Worm (Caenorhabditis elegans) whole organism, L4 larva: ENCODE data around the gene uda-1.

Experiments
- F26F4.8 ChIP-seq: fragments of 200-800 bp; sonication (Bioruptor generic); conservative IDR thresholded peaks from 2 replicates; pipeline ENCODE4 v1.3.6; 2022; ENCODE audit warnings: missing genetic modification characterization, missing compliant biosample characterization
- R02D3.7 ChIP-seq: fragments of 150-350 bp; sonication (generic microtip); optimal IDR thresholded peaks from 3 replicates; lab custom pipeline; 2014; ENCODE audit warnings: missing biosample characterization, missing genetic modification characterization
- Y105C5A.15 ChIP-seq: fragments of 200-800 bp; sonication (Bioruptor generic); IDR thresholded peaks from 2 replicates; pipeline ENCODE4 v1.3.6; 2022; ENCODE audit warnings: missing genetic modification characterization, missing compliant biosample characterization
- Y48G9A.11 ChIP-seq: fragments of 200-800 bp; sonication (Bioruptor generic); IDR thresholded peaks from 2 replicates; pipeline ENCODE4 v1.3.6; 2022; ENCODE audit warnings: missing genetic modification reagents, missing genetic modification characterization, missing compliant biosample characterization
- ZK546.5 ChIP-seq, 2 experiments: sonication (generic microtip); optimal IDR thresholded peaks; 2 replicates each; lab custom pipeline; 2017; ENCODE audit warnings: missing biosample characterization in 2 of 2, missing genetic modification characterization in 2 of 2
- aha-1 ChIP-seq: fragments of 150-350 bp; peaks from one replicate; lab custom pipeline; 2014; ENCODE audit warnings: missing biosample characterization, missing genetic modification characterization
- aly-2 ChIP-seq: sonication (generic microtip); optimal IDR thresholded peaks from 2 replicates; lab custom pipeline; 2018; ENCODE audit warnings: missing biosample characterization, missing genetic modification characterization
- attf-4 ChIP-seq: sonication (generic microtip); optimal IDR thresholded peaks from 3 replicates; lab custom pipeline; 2017; ENCODE audit warnings: missing biosample characterization, missing genetic modification characterization
- ceh-20 ChIP-seq: fragments of 200-800 bp; sonication (Bioruptor generic); IDR thresholded peaks from 2 replicates; pipeline ENCODE4 v1.3.6; 2022; ENCODE audit warnings: missing genetic modification reagents, missing genetic modification characterization, missing compliant biosample characterization
- ceh-28 ChIP-seq: fragments of 150-350 bp; optimal IDR thresholded peaks from 2 replicates; lab custom pipeline; 2014; ENCODE audit warnings: missing biosample characterization, missing genetic modification reagents, missing genetic modification characterization
- ceh-32 ChIP-seq: sonication (generic microtip); optimal IDR thresholded peaks from 2 replicates; lab custom pipeline; 2016; ENCODE audit warnings: mild to moderate bottlenecking, missing genetic modification characterization, missing compliant biosample characterization; ENCODE audit not compliant: poor library complexity
- daf-16 ChIP-seq, 3 experiments: sonication (generic microtip); optimal IDR thresholded peaks; 2 replicates each; lab custom pipeline; 2016 to 2017; ENCODE audit warnings: missing genetic modification characterization in 3 of 3, missing genetic modification reagents in 3 of 3, mild to moderate bottlenecking in 2 of 3, missing compliant biosample characterization in 2 of 3, missing biosample characterization in 1 of 3, moderate library complexity in 1 of 3
- daf-8 ChIP-seq: fragments of 200-800 bp; sonication (Bioruptor generic); IDR thresholded peaks from 2 replicates; pipeline ENCODE4 v1.3.6; 2022; ENCODE audit warnings: missing genetic modification characterization, missing compliant biosample characterization
- dmd-9 ChIP-seq: fragments of 200-800 bp; sonication (Bioruptor generic); IDR thresholded peaks from 2 replicates; pipeline ENCODE4 v1.3.6; 2022; ENCODE audit warnings: missing genetic modification reagents, missing genetic modification characterization, missing compliant biosample characterization
- dpl-1 ChIP-seq: fragments of 150-350 bp; optimal IDR thresholded peaks from 2 replicates; lab custom pipeline; 2014; ENCODE audit warnings: missing biosample characterization, missing genetic modification reagents, missing genetic modification characterization
- duxl-1 ChIP-seq: sonication (generic microtip); optimal IDR thresholded peaks from 2 replicates; lab custom pipeline; 2016; ENCODE audit warnings: mild to moderate bottlenecking, missing genetic modification characterization, moderate library complexity, missing compliant biosample characterization; ENCODE audit not compliant: poor library complexity
- dve-1 ChIP-seq: sonication (generic microtip); optimal IDR thresholded peaks from 2 replicates; lab custom pipeline; 2017; ENCODE audit warnings: antibody characterized with exemption, mild to moderate bottlenecking, missing genetic modification characterization, missing compliant biosample characterization; ENCODE audit not compliant: insufficient read depth
- fkh-10 ChIP-seq: fragments of 150-350 bp; optimal IDR thresholded peaks from 2 replicates; lab custom pipeline; 2014; ENCODE audit warnings: missing biosample characterization, missing genetic modification reagents, missing genetic modification characterization
- fos-1 ChIP-seq: fragments of 150-350 bp; optimal IDR thresholded peaks from 2 replicates; lab custom pipeline; 2014; ENCODE audit warnings: missing biosample characterization, missing genetic modification characterization
- hlh-30 ChIP-seq: sonication (generic microtip); optimal IDR thresholded peaks from 2 replicates; lab custom pipeline; 2017; ENCODE audit warnings: antibody characterized with exemption, mild to moderate bottlenecking, missing genetic modification characterization, missing compliant biosample characterization; ENCODE audit not compliant: insufficient read depth
- hmg-1.1 ChIP-seq: fragments of 200-800 bp; sonication (Bioruptor generic); IDR thresholded peaks from 2 replicates; pipeline ENCODE4 v1.3.6; 2022; ENCODE audit warnings: missing genetic modification reagents, missing genetic modification characterization, missing compliant biosample characterization
- lim-7 ChIP-seq: fragments of 200-800 bp; sonication (Bioruptor generic); IDR thresholded peaks from 2 replicates; pipeline ENCODE4 v1.3.6; 2022; ENCODE audit warnings: missing genetic modification characterization, missing compliant biosample characterization
- lin-1 ChIP-seq: fragments of 200-800 bp; sonication (Bioruptor generic); IDR thresholded peaks from 2 replicates; pipeline ENCODE4 v1.3.6; 2022; ENCODE audit warnings: missing genetic modification reagents, missing genetic modification characterization, missing compliant biosample characterization
- lin-13 ChIP-seq: fragments of 150-350 bp; optimal IDR thresholded peaks from 2 replicates; lab custom pipeline; 2014; ENCODE audit warnings: missing biosample characterization, missing genetic modification reagents, missing genetic modification characterization
- lin-15B ChIP-seq: fragments of 150-350 bp; sonication (generic microtip); optimal IDR thresholded peaks from 3 replicates; lab custom pipeline; 2014; ENCODE audit warnings: missing biosample characterization, missing genetic modification characterization
- lin-29 ChIP-seq: fragments of 200-800 bp; sonication (Bioruptor generic); IDR thresholded peaks from 2 replicates; pipeline ENCODE4 v1.3.6; 2022; ENCODE audit warnings: missing genetic modification reagents, missing genetic modification characterization, missing compliant biosample characterization
- lir-3 ChIP-seq: sonication (generic microtip); optimal IDR thresholded peaks from 2 replicates; lab custom pipeline; 2016; ENCODE audit warnings: mild to moderate bottlenecking, missing genetic modification characterization, missing compliant biosample characterization
- lsy-2 ChIP-seq, 2 experiments: fragments of 150-350 bp in 1 of 2; sonication (generic microtip) in 1 of 2; optimal IDR thresholded peaks; 2 replicates each; lab custom pipeline; 2014 to 2017; ENCODE audit warnings: missing biosample characterization in 2 of 2, missing genetic modification characterization in 2 of 2
- madf-5 ChIP-seq, 2 experiments: fragments of 200-800 bp; sonication (Bioruptor generic); IDR thresholded peaks; 2 replicates each; pipeline ENCODE4 v1.3.6; 2022; ENCODE audit warnings: missing compliant biosample characterization in 2 of 2, missing genetic modification characterization in 2 of 2
- mdl-1 ChIP-seq, 2 experiments: fragments of 150-350 bp in 1 of 2; sonication (generic microtip) in 1 of 2; optimal IDR thresholded peaks; 2 replicates each; lab custom pipeline; 2014 to 2017; ENCODE audit warnings: missing biosample characterization in 2 of 2, missing genetic modification characterization in 2 of 2
- mdt-29 ChIP-seq: fragments of 200-800 bp; sonication (Bioruptor generic); IDR thresholded peaks from 2 replicates; pipeline ENCODE4 v1.3.6; 2022; ENCODE audit warnings: missing genetic modification reagents, missing genetic modification characterization, missing compliant biosample characterization
- mes-2 ChIP-seq: sonication (generic microtip); optimal IDR thresholded peaks from 2 replicates; lab custom pipeline; 2016; ENCODE audit warnings: missing genotype, mild to moderate bottlenecking, missing genetic modification characterization, missing compliant biosample characterization; ENCODE audit not compliant: poor library complexity, severe bottlenecking
- mxl-3 ChIP-seq: fragments of 200-800 bp; sonication (Bioruptor generic); optimal IDR thresholded peaks from 2 replicates; lab custom pipeline; 2018; ENCODE audit warnings: mild to moderate bottlenecking, missing genetic modification characterization, missing compliant biosample characterization
- nhr-237 ChIP-seq: sonication (generic microtip); optimal IDR thresholded peaks from 2 replicates; lab custom pipeline; 2017; ENCODE audit warnings: missing biosample characterization, missing genetic modification characterization
- nhr-42 ChIP-seq: fragments of 200-800 bp; sonication (Bioruptor generic); IDR thresholded peaks from 2 replicates; pipeline ENCODE4 v1.3.6; 2022; ENCODE audit warnings: missing genetic modification characterization, missing compliant biosample characterization
- nhr-48 ChIP-seq: sonication (generic microtip); optimal IDR thresholded peaks from 2 replicates; lab custom pipeline; 2016; ENCODE audit warnings: mild to moderate bottlenecking, missing genetic modification characterization, missing compliant biosample characterization
- nhr-6 ChIP-seq: fragments of 150-350 bp; optimal IDR thresholded peaks from 2 replicates; lab custom pipeline; 2014; ENCODE audit warnings: missing biosample characterization, missing genetic modification characterization
- pqm-1 ChIP-seq: sonication (generic microtip); optimal IDR thresholded peaks from 2 replicates; lab custom pipeline; 2017; ENCODE audit warnings: missing biosample characterization, missing genetic modification characterization
- rbr-2 ChIP-seq: sonication (generic microtip); optimal IDR thresholded peaks from 2 replicates; lab custom pipeline; 2016; ENCODE audit warnings: missing genotype, missing genetic modification characterization, missing compliant biosample characterization
- saeg-2 ChIP-seq: fragments of 200-800 bp; sonication (Bioruptor generic); IDR thresholded peaks from 2 replicates; pipeline ENCODE4 v1.3.6; 2022; ENCODE audit warnings: missing genetic modification reagents, missing genetic modification characterization, missing compliant biosample characterization
- sdz-12 ChIP-seq: fragments of 200-800 bp; sonication (Bioruptor generic); optimal IDR thresholded peaks from 2 replicates; lab custom pipeline; 2018; ENCODE audit warnings: mild to moderate bottlenecking, missing genetic modification characterization, missing compliant biosample characterization
- set-16 ChIP-seq: fragments of 200-800 bp; sonication (Bioruptor generic); IDR thresholded peaks from 2 replicates; pipeline ENCODE4 v1.3.6; 2022; ENCODE audit warnings: missing genetic modification reagents, missing genetic modification characterization, missing compliant biosample characterization
- skn-1 ChIP-seq: fragments of 150-350 bp; optimal IDR thresholded peaks from 2 replicates; lab custom pipeline; 2014; ENCODE audit warnings: missing biosample characterization, missing genetic modification characterization
- snpc-1.2 ChIP-seq: fragments of 200-800 bp; sonication (Bioruptor generic); IDR thresholded peaks from 2 replicates; pipeline ENCODE4 v1.3.6; 2022; ENCODE audit warnings: missing genetic modification reagents, missing genetic modification characterization, missing compliant biosample characterization
- spr-1 ChIP-seq: sonication (generic microtip); optimal IDR thresholded peaks from 2 replicates; lab custom pipeline; 2016; ENCODE audit warnings: mild to moderate bottlenecking, missing genetic modification characterization, missing compliant biosample characterization
- spr-3 ChIP-seq: fragments of 200-800 bp; sonication (Bioruptor generic); optimal IDR thresholded peaks from 2 replicates; lab custom pipeline; 2018; ENCODE audit warnings: mild to moderate bottlenecking, missing genetic modification characterization, missing compliant biosample characterization
- tag-97 ChIP-seq: fragments of 200-800 bp; sonication (Bioruptor generic); IDR thresholded peaks from 2 replicates; pipeline ENCODE4 v1.3.6; 2022; ENCODE audit warnings: missing genetic modification characterization, missing compliant biosample characterization
- vab-7 ChIP-seq: fragments of 200-800 bp; sonication (Bioruptor generic); IDR thresholded peaks from 2 replicates; pipeline ENCODE4 v1.3.6; 2022; ENCODE audit warnings: missing genetic modification reagents, missing genetic modification characterization, missing compliant biosample characterization
- zag-1 ChIP-seq: fragments of 150-350 bp; optimal IDR thresholded peaks from 2 replicates; lab custom pipeline; 2014; ENCODE audit warnings: missing biosample characterization, missing genetic modification characterization
- zfp-2 ChIP-seq: sonication (generic microtip); optimal IDR thresholded peaks from 2 replicates; lab custom pipeline; 2016; ENCODE audit warnings: mild to moderate bottlenecking, missing genetic modification characterization, missing compliant biosample characterization
- zfp-3 ChIP-seq: fragments of 200-800 bp; sonication (Bioruptor generic); conservative IDR thresholded peaks from 2 replicates; pipeline ENCODE4 v1.3.6; 2022; ENCODE audit warnings: missing genetic modification reagents, missing genetic modification characterization, missing compliant biosample characterization
- zip-2 ChIP-seq: fragments of 150-350 bp; optimal IDR thresholded peaks from 2 replicates; lab custom pipeline; 2014; ENCODE audit warnings: missing biosample characterization, missing genetic modification characterization

The uda-1 gene

DNA sequence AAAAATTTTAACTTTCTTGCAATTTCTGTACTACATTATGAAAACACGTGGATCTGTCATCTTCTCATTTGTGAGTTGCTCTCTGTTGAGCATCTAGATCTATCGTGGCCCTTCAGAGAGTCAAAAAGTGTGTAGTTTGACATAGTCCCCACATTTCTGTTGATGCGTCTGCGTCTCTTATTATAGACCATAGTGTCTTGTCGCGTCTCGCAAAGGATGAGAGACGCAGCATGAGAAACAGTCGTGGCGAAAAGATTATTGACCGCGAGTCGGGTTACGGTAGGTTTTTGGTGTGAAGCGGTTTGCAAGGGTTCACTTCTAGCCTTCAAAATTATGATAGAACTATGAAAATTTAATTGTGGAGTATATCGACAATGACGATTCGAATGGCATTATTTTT is 37.7 kb downstream of the uda-1 start (continued):
- TF ChIP-seq nhr-48 (peak; percentile 15), dmd-9 (GFP tag; lab: Robert Waterston, UW) (no peak), zfp-3 (GFP tag; lab: Robert Waterston, UW) (0 out of 2 replicates have a peak, but pooled peaks have one; percentile 48), aly-2 (tag; lab: Kevin White, UChicago) (no peak), mdt-29 (GFP tag; lab: Robert Waterston, UW) (no peak), rbr-2 (peak; percentile 51), hlh-30 (tag; lab: Kevin White, UChicago) (peak; percentile 76), lim-7 (no peak), ZK546.5 (tag; optimal IDR thresholded peaks at IDR 0.05; lab: Kevin White, UChicago) (no peak), F26F4.8 (GFP tag; lab: Robert Waterston, UW) (no peak), mxl-3 (GFP tag; lab: Kevin White, UChicago) (peak; percentile 57), dve-1 (peak; percentile 75), Y48G9A.11 (GFP tag; lab: Robert Waterston, UW) (no peak), mes-2 (tag; lab: Kevin White, UChicago) (peak; percentile 79), fos-1 (tag; lab: Kevin White, UChicago) (no peak), fkh-10 (GFP tag; lab: Kevin White, UChicago) (no peak), zip-2 (tag; lab: Kevin White, UChicago) (no peak), ceh-32 (tag; lab: Kevin White, UChicago) (no peak), attf-4 (tag; lab: Kevin White, UChicago) (no peak), lin-1 (GFP tag; lab: Robert Waterston, UW) (no peak), zag-1 (tag; lab: Kevin White, UChicago) (no peak), lin-13 (no peak), spr-1 (tag; lab: Kevin White, UChicago) (peak; percentile 10), madf-5 (GFP tag; IDR thresholded peaks at IDR 0.05; lab: Robert Waterston, UW) (no peak), vab-7 (GFP tag; lab: Robert Waterston, UW) (no peak), nhr-237 (tag; lab: Kevin White, UChicago) (no peak), sdz-12 (no peak), aha-1 (tag; lab: Kevin White, UChicago) (peak; percentile 97), duxl-1 (peak; percentile 31), lin-15B (tag; lab: Kevin White, UChicago) (no peak), mdl-1 (tag; optimal IDR thresholded peaks at IDR 0.05; lab: Kevin White, UChicago) (peak; percentile 45 to 65), ceh-20 (GFP tag; lab: Robert Waterston, UW) (peak; percentile 71), zfp-2 (no peak), saeg-2 (GFP tag; lab: Robert Waterston, UW) (no peak), skn-1 (no peak), ceh-28 (tag; lab: Kevin White, UChicago) (peak; percentile 33), lin-29 (GFP tag; lab: Robert Waterston, UW) (no peak), Y105C5A.15 (GFP tag; lab: Robert Waterston, UW) (no peak), spr-3 (GFP tag; lab: Kevin White, UChicago) (peak; percentile 49), lir-3 (no peak), daf-8 (GFP tag; lab: Robert Waterston, UW) (no peak), snpc-1.2 (no peak), nhr-6 (tag; lab: Kevin White, UChicago) (peak; percentile 70), dpl-1 (GFP tag; lab: Kevin White, UChicago) (peak; percentile 49), nhr-42 (GFP tag; lab: Robert Waterston, UW) (no peak), pqm-1 (no peak), set-16 (GFP tag; lab: Robert Waterston, UW) (no peak), daf-16 (GFP tag; optimal IDR thresholded peaks at IDR 0.05; lab: Kevin White, UChicago) (no peak), daf-16 (tag; optimal IDR thresholded peaks at IDR 0.05; lab: Kevin White, UChicago) (peak; percentile 61), lsy-2 (tag; optimal IDR thresholded peaks at IDR 0.05; lab: Kevin White, UChicago) (peak; percentile 87 to 97), tag-97 (no peak), hmg-1.1 (peak; percentile 78), R02D3.7 (tag; lab: Kevin White, UChicago) (no peak)
